Worm (Caenorhabditis elegans) whole organism, L1 larva: ENCODE measurements around the gene polh-1.

Source experiments
- ceh-63 ChIP-seq: fragments of 200-800 bp; sonication (Bioruptor generic); optimal IDR thresholded peaks from 2 replicates; lab custom pipeline; 2018; ENCODE audit warnings: mild to moderate bottlenecking, missing genetic modification characterization, missing compliant biosample characterization
- fkh-10 ChIP-seq: sonication (generic microtip); optimal IDR thresholded peaks from 2 replicates; lab custom pipeline; 2017; ENCODE audit warnings: missing biosample characterization, missing genetic modification reagents, missing genetic modification characterization
- fkh-4 ChIP-seq: sonication (generic microtip); optimal IDR thresholded peaks from 2 replicates; lab custom pipeline; 2016; ENCODE audit warnings: missing compliant biosample characterization, missing genetic modification characterization, borderline replicate concordance
- nhr-237 ChIP-seq: fragments of 150-350 bp; optimal IDR thresholded peaks from 2 replicates; lab custom pipeline; 2014; ENCODE audit warnings: missing biosample characterization, missing genetic modification characterization
- snpc-4 ChIP-seq: fragments of 150-350 bp; optimal IDR thresholded peaks from 2 replicates; lab custom pipeline; 2014; ENCODE audit warnings: missing biosample characterization, missing genetic modification characterization
- ztf-4 ChIP-seq: fragments of 150-350 bp; optimal IDR thresholded peaks from 2 replicates; lab custom pipeline; 2014; ENCODE audit warnings: missing biosample characterization, missing genetic modification characterization

DNA sequence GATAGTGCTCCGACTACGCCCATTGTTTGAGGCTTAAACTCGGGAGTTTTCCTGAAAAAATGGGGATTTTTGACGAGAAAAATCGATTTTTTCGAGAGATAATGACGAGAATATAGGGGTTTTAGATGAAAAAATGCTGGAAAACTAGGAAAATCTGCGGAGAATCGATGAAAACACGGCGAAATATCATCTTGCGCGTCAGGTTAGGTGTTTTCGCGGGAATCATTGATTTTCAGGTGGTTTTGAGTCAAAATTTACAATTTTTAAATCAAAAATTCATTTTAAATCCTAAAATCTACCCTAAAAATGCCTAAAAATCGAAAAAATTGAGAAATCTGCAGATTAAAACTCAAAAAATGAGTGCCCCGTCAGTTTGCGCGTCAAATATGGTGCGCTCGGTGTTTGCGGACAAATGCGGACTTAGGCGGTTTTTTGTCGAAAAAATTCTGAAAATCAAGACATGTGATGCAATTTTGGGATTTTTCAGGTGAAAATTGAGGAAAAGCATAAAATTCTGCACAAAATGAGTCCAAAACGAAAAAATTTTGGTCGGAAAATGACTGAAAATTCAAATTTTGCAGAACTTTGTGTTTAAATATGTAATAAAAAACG lies 11.9 kb upstream of the polh-1 start, which contains the start of gene mboa-6:
- TF ChIP-seq ceh-63 (GFP tag; lab: Kevin White, UChicago): no peak
- TF ChIP-seq nhr-237: no peak
- TF ChIP-seq fkh-4 (tag; lab: Kevin White, UChicago): no peak
- TF ChIP-seq ztf-4 (tag; lab: Kevin White, UChicago): no peak
- no peak for TF ChIP-seq fkh-10
- TF ChIP-seq snpc-4 (tag; lab: Kevin White, UChicago): no peak
